Fruit fly (Drosophila melanogaster): Measurements from ENCODE around the gene Nepl13.

dm6 chr3R:22753895-22754774 lies 6.7 kb downstream of the Nepl13 start:
- peak; percentile 28 for TF ChIP-seq OdsH (GFP tag; optimal IDR thresholded peaks at IDR 0.05)
- peak; percentile 45 for TF ChIP-seq CG16779 (tag; optimal IDR thresholded peaks at IDR 0.05)
- TF ChIP-seq Sox14 (GFP tag; optimal IDR thresholded peaks at IDR 0.05): no peak
- TF ChIP-seq CG6854 (GFP tag; optimal IDR thresholded peaks at IDR 0.05): no peak

Data from whole organism, prepupa.